Worm (Caenorhabditis elegans) whole organism, midembryonic: ENCODE data around the gene sre-1.

Experiments
- T22C8.4 ChIP-seq: fragments of 200-800 bp; sonication (Bioruptor generic); IDR thresholded peaks from 2 replicates; pipeline ENCODE4 v1.3.6; 2022; ENCODE audit warnings: missing genetic modification characterization, missing compliant biosample characterization
- cog-1 ChIP-seq: sonication (generic microtip); optimal IDR thresholded peaks from 2 replicates; lab custom pipeline; 2016; ENCODE audit warnings: missing genetic modification characterization, missing compliant biosample characterization
- flt-1 ChIP-seq: fragments of 200-800 bp; sonication (Bioruptor generic); IDR thresholded peaks from 2 replicates; pipeline ENCODE4 v1.3.6; 2022; ENCODE audit warnings: missing genetic modification characterization, missing compliant biosample characterization
- klf-2 ChIP-seq: fragments of 200-800 bp; sonication (Bioruptor generic); conservative IDR thresholded peaks from 2 replicates; pipeline ENCODE4 v1.3.6; 2022; ENCODE audit warnings: missing genetic modification reagents, missing genetic modification characterization, missing compliant biosample characterization
- med-1 ChIP-seq: sonication (generic microtip); optimal IDR thresholded peaks from 2 replicates; lab custom pipeline; 2017; ENCODE audit warnings: missing genetic modification characterization, mild to moderate bottlenecking, missing compliant biosample characterization, antibody characterized with exemption, missing genetic modification reagents; ENCODE audit not compliant: insufficient read depth
- ref-1 ChIP-seq: fragments of 200-800 bp; sonication (Bioruptor generic); conservative IDR thresholded peaks from 2 replicates; pipeline ENCODE4 v1.3.6; 2022; ENCODE audit warnings: missing genetic modification reagents, missing genetic modification characterization, missing compliant biosample characterization
- tab-1 ChIP-seq: fragments of 200-800 bp; sonication (Bioruptor generic); IDR thresholded peaks from 2 replicates; pipeline ENCODE4 v1.3.6; 2022; ENCODE audit warnings: missing genetic modification characterization, missing compliant biosample characterization
- ztf-23 ChIP-seq: fragments of 200-800 bp; sonication (Bioruptor generic); IDR thresholded peaks from 2 replicates; pipeline ENCODE4 v1.3.6; 2022; ENCODE audit warnings: missing genetic modification reagents, missing genetic modification characterization, missing compliant biosample characterization
- ztf-29 ChIP-seq: fragments of 200-800 bp; sonication (Bioruptor generic); IDR thresholded peaks from 2 replicates; pipeline ENCODE4 v1.3.6; 2022; ENCODE audit warnings: missing genetic modification reagents, missing genetic modification characterization, missing compliant biosample characterization

Gene sre-1

DNA sequence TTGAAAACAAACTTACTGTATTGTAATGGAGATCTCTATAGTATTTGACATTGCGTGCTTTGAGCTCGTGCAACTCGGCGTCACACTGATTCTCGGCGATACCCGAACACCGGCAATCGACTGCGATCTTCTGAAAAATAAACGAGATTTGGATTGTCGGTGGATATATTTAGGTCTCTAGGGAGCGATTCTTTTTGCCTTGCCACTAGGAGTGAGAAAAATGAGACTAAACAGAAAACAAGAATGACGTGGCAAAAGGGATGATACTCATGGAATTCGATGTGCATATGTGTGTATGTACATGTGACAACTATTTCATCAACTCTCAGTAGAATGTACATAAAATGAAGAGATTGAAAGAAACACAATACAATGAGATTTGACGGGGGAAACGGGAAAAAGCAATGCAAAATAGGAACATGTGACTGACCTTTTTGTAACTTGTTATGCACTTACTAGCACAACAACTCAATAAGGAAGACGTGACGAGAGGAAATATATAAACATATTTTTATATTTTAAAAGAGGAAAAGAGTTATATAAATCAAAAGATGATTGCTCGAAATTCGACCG, 5.2 kb downstream of the sre-1 start:
- TF ChIP-seq tab-1 (GFP tag; lab: Robert Waterston, UW) (no peak), flt-1 (GFP tag; lab: Robert Waterston, UW) (no peak), ztf-29 (GFP tag; lab: Robert Waterston, UW) (no peak), ref-1 (GFP tag; lab: Robert Waterston, UW) (no peak), cog-1 (tag; lab: Kevin White, UChicago) (no peak), T22C8.4 (GFP tag; lab: Robert Waterston, UW) (no peak), klf-2 (GFP tag; lab: Robert Waterston, UW) (no peak), med-1 (GFP tag; lab: Kevin White, UChicago) (no peak), ztf-23 (GFP tag; lab: Robert Waterston, UW) (no peak)

DNA sequence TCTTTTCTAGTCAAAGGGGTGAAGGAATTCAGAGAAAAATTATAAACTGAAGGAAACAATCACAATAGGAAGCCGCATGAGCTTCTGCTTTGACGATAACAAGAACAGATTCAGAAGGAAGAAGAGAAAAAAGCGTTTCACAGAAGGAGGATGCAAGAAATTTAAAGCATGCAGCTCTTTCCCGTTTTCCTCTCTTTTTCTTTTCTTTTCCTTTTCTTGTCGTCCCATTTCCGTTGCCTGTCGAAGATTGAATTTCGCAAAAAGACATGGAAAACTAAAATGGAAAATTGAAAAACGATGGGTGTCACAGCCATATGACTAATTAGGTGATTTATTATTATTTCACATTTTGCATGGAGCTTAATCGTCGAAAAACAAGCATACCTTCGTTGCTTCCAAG, 6.6 kb downstream of the sre-1 start:
- TF ChIP-seq ztf-29 (GFP tag; lab: Robert Waterston, UW) (no peak), klf-2 (GFP tag; lab: Robert Waterston, UW) (no peak), flt-1 (GFP tag; lab: Robert Waterston, UW) (no peak), T22C8.4 (GFP tag; lab: Robert Waterston, UW) (no peak), ref-1 (GFP tag; lab: Robert Waterston, UW) (no peak), med-1 (GFP tag; lab: Kevin White, UChicago) (no peak), ztf-23 (GFP tag; lab: Robert Waterston, UW) (no peak), tab-1 (GFP tag; lab: Robert Waterston, UW) (no peak), cog-1 (tag; lab: Kevin White, UChicago) (no peak)

DNA sequence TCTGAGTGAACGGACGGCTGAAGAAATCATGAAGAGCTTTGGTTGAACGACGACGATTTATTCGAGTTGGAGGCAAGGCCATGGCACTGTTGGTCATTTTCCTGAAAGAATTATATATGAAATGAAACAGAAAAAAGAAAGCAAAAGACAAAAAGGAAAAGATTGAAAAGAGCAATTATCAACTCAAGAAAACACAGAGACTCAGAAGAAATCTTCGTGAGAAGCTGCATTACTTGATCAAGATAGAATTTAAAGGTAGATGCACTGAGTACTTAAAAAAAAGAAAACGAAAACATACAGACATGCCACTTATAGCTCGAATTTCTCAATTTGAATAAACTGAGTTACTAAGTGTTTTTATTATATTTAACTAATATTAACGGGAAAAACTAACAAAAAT, 9.0 kb downstream of the sre-1 start, which contains the start of gene cpna-5:
Gene cpna-5, minus strand, starts transcription at position 101 of the 400 bp plus-strand sequence.
- TF ChIP-seq ztf-23 (GFP tag; lab: Robert Waterston, UW) (no peak), flt-1 (GFP tag; lab: Robert Waterston, UW) (no peak), cog-1 (tag; lab: Kevin White, UChicago) (no peak), med-1 (GFP tag; lab: Kevin White, UChicago) (no peak), ref-1 (GFP tag; lab: Robert Waterston, UW) (no peak), T22C8.4 (GFP tag; lab: Robert Waterston, UW) (no peak), tab-1 (GFP tag; lab: Robert Waterston, UW) (no peak)

DNA sequence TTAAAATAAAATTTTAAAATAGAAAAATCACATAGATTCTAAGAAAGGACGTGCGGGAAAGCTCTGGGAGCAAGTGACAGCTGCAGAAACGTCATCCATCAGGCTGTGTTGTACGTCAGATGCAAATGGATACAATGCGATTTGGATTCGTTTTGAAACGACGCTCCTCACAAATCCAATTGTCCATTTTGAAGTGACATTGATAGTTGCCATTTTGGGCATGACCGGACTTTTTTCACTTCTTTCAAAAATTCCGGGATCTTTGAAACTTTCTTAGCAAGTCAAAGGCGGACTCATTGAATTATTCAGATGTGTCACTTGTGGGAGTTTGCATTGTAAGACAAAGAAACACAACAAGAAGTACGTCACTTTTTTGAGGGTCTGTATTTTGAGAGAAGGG, 9.5 kb downstream of the sre-1 start:
- TF ChIP-seq ref-1 (GFP tag; lab: Robert Waterston, UW) (no peak), klf-2 (GFP tag; lab: Robert Waterston, UW) (no peak), med-1 (GFP tag; lab: Kevin White, UChicago) (no peak), flt-1 (GFP tag; lab: Robert Waterston, UW) (no peak), cog-1 (tag; lab: Kevin White, UChicago) (no peak)

DNA sequence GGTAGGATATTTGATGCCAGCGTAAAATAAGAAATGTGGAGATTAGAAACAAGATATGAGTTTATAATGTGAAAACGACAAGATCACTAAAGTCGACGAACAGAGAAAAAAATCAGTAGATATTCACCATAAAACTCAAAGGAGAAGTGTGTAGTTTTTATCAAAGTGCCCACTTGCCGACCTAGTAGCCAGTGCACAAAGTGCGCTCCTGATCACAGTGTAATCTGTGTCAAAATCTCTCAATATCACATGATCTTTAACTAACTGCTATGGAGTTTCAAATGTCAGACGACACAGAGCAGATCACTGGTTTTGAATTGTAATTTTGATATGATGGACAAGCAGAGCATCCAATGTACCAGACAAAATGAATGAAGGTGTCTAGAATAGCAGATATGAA, 11.0 kb downstream of the sre-1 start:
- no peak for TF ChIP-seq flt-1 (GFP tag; lab: Robert Waterston, UW)
- TF ChIP-seq med-1 (GFP tag; lab: Kevin White, UChicago), result no peak
- TF ChIP-seq tab-1 (GFP tag; lab: Robert Waterston, UW), result no peak
- no peak for TF ChIP-seq ztf-29 (GFP tag; lab: Robert Waterston, UW)
- TF ChIP-seq cog-1 (tag; lab: Kevin White, UChicago), result no peak
- no peak for TF ChIP-seq T22C8.4 (GFP tag; lab: Robert Waterston, UW)
- TF ChIP-seq klf-2 (GFP tag; lab: Robert Waterston, UW), result no peak
- TF ChIP-seq ztf-23 (GFP tag; lab: Robert Waterston, UW), result no peak
- no peak for TF ChIP-seq ref-1 (GFP tag; lab: Robert Waterston, UW)

DNA sequence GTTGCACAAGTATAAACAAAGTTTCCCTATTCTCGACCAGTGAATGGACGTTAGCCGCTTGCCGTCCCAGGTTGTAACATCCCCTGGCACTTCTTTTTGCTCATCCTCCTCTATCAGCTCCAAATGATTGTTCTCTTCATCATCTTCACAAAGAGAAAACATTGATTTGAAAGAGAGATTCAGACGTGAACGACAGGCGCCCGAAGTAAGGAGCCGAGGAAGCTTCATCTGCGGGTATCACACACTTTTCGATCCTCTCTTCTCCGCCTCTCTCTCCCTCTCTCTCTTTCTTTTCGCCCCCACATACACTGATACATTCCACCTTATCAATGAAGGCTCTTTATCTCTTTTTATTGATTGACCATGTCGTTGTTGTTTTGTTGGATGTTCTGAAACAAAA, 13.3 kb downstream of the sre-1 start:
- TF ChIP-seq ztf-23 (GFP tag; lab: Robert Waterston, UW) (no peak), flt-1 (GFP tag; lab: Robert Waterston, UW) (no peak), T22C8.4 (GFP tag; lab: Robert Waterston, UW) (no peak), tab-1 (GFP tag; lab: Robert Waterston, UW) (no peak), klf-2 (GFP tag; lab: Robert Waterston, UW) (no peak), med-1 (GFP tag; lab: Kevin White, UChicago) (no peak), ztf-29 (GFP tag; lab: Robert Waterston, UW) (no peak)

DNA sequence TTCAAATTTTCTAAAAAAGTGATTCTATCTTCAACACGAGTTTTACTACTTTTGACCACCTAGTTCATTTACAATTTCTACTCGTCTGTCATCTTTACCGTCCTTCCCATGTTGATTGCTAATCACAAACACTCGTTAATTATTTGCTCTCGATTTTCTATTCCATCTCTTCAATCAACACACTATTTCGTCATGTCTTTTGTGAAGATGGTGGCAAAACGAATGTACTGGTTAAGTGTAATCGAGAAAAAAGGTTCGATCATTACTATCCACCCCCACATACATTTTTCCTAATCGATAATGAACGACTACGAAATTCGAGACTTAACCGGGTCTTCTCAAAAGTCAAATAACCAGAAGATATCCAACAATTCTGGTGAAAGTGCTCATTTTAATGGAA, 15.1 kb downstream of the sre-1 start, which contains the start of gene cpna-2:
Gene cpna-2, plus strand, starts transcription at position 301 of the 400 bp plus-strand sequence.
- TF ChIP-seq cog-1 (tag; lab: Kevin White, UChicago) (no peak), klf-2 (GFP tag; lab: Robert Waterston, UW) (no peak), ztf-23 (GFP tag; lab: Robert Waterston, UW) (no peak), flt-1 (GFP tag; lab: Robert Waterston, UW) (no peak), T22C8.4 (GFP tag; lab: Robert Waterston, UW) (no peak), ref-1 (GFP tag; lab: Robert Waterston, UW) (no peak), med-1 (GFP tag; lab: Kevin White, UChicago) (no peak), tab-1 (GFP tag; lab: Robert Waterston, UW) (no peak), ztf-29 (GFP tag; lab: Robert Waterston, UW) (no peak)

DNA sequence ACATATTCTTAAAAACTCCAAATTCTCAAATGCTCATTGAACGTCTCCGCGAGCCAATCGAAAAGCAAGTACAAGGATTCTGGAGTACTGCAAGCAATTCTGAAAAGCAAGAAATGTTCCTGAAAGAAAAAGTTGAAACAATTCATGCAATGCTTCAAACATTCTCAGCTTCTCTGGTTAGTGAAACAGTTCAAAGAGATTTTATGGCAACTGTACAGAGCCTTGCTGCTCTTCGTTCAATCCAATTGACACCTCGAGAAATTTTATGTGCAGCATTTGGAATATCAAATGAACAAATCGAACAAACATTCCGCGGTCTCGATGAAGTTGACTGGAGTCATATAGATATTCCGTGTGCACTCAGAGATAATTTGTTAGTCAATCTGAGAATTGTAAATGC, 27.2 kb downstream of the sre-1 start:
- TF ChIP-seq ztf-29 (GFP tag; lab: Robert Waterston, UW) (no peak), flt-1 (GFP tag; lab: Robert Waterston, UW) (no peak), med-1 (GFP tag; lab: Kevin White, UChicago) (no peak), ref-1 (GFP tag; lab: Robert Waterston, UW) (no peak), T22C8.4 (GFP tag; lab: Robert Waterston, UW) (no peak), cog-1 (tag; lab: Kevin White, UChicago) (no peak), tab-1 (GFP tag; lab: Robert Waterston, UW) (no peak), ztf-23 (GFP tag; lab: Robert Waterston, UW) (no peak), klf-2 (GFP tag; lab: Robert Waterston, UW) (no peak)

DNA sequence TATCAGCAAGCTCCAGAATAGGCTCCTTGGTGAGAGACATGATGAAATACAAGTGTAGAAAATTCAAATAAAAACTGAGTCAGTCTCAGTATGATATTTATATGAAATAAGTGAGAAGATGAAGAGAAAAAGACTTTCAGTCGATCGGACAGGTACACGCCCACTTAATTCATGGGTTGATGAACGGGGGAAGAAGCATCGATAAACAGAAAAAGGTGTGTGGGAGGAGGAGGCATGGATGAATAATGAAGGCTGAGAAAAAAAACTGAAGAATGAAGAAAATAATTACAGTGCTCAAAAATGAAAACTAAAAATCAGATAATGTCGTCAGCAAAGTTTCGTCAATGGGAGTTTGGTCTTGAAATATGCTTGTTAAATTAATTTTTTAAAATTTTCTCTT, 44.0 kb downstream of the sre-1 start, which contains the start of gene trx-1:
Gene trx-1, minus strand, starts transcription at position 101 of the 400 bp plus-strand sequence.
- TF ChIP-seq ztf-23 (GFP tag; lab: Robert Waterston, UW), result no peak
- no peak for TF ChIP-seq med-1 (GFP tag; lab: Kevin White, UChicago)
- TF ChIP-seq cog-1 (tag; lab: Kevin White, UChicago), result no peak
- no peak for TF ChIP-seq ref-1 (GFP tag; lab: Robert Waterston, UW)
